Fruit fly (Drosophila melanogaster): ENCODE measurements around the gene spo.

dm6 chr3L:5581542-5581941 lies 10.8 kb downstream of the spo start:
- no peak for TF ChIP-seq CG7368 (GFP tag; optimal IDR thresholded peaks at IDR 0.05)
- no peak for TF ChIP-seq achi (GFP tag; optimal IDR thresholded peaks at IDR 0.05)
- TF ChIP-seq Hr39 (GFP tag; optimal IDR thresholded peaks at IDR 0.05), result no peak
- no peak for TF ChIP-seq CG31627 (GFP tag; optimal IDR thresholded peaks at IDR 0.05)
- TF ChIP-seq fkh (GFP tag; optimal IDR thresholded peaks at IDR 0.05), result peak; percentile 25
- TF ChIP-seq OdsH (GFP tag; optimal IDR thresholded peaks at IDR 0.05), result no peak
- no peak for TF ChIP-seq acj6 (GFP tag; optimal IDR thresholded peaks at IDR 0.05)
- TF ChIP-seq Sox102F (GFP tag; optimal IDR thresholded peaks at IDR 0.05), result no peak
- TF ChIP-seq Smox (GFP tag; optimal IDR thresholded peaks at IDR 0.05), result no peak
- TF ChIP-seq salr (GFP tag; optimal IDR thresholded peaks at IDR 0.05), result no peak
- no peak for TF ChIP-seq lz (GFP tag; optimal IDR thresholded peaks at IDR 0.05)
- no peak for TF ChIP-seq CG3032 (tag; optimal IDR thresholded peaks at IDR 0.05)
